Worm (Caenorhabditis elegans) whole organism, L3 larva: ENCODE measurements around the gene Y105C5B.25.

ENCODE experiments used
- R02D3.7 ChIP-seq: fragments of 150-350 bp; optimal IDR thresholded peaks from 2 replicates; lab custom pipeline; 2014; ENCODE audit warnings: missing biosample characterization, missing genetic modification characterization
- ZK546.5 ChIP-seq: sonication (generic microtip); optimal IDR thresholded peaks from 2 replicates; lab custom pipeline; 2017; ENCODE audit warnings: missing biosample characterization, missing genetic modification characterization
- aly-2 ChIP-seq: fragments of 150-350 bp; optimal IDR thresholded peaks from 2 replicates; lab custom pipeline; 2014; ENCODE audit warnings: missing biosample characterization, missing genetic modification characterization
- ama-1 ChIP-seq: fragments of 150-350 bp; optimal IDR thresholded peaks from 2 replicates; lab custom pipeline; 2018
- ceh-16 ChIP-seq: sonication (generic microtip); optimal IDR thresholded peaks from 2 replicates; lab custom pipeline; 2017; ENCODE audit warnings: missing biosample characterization, missing genetic modification characterization
- ceh-28 ChIP-seq: fragments of 150-350 bp; optimal IDR thresholded peaks from 2 replicates; lab custom pipeline; 2014; ENCODE audit warnings: missing biosample characterization, missing genetic modification reagents, missing genetic modification characterization
- ceh-82 ChIP-seq: fragments of 150-350 bp; optimal IDR thresholded peaks from 2 replicates; lab custom pipeline; 2014; ENCODE audit warnings: missing biosample characterization, missing genetic modification characterization
- ceh-9 ChIP-seq: sonication (generic microtip); optimal IDR thresholded peaks from 2 replicates; lab custom pipeline; 2018; ENCODE audit warnings: missing biosample characterization, missing genetic modification characterization
- daf-12 ChIP-seq: fragments of 150-350 bp; optimal IDR thresholded peaks from 2 replicates; lab custom pipeline; 2014; ENCODE audit warnings: missing biosample characterization, missing genetic modification reagents, missing genetic modification characterization
- egl-27 ChIP-seq: sonication (generic microtip); optimal IDR thresholded peaks from 4 replicates; lab custom pipeline; 2017; ENCODE audit warnings: missing biosample characterization, missing genetic modification reagents, missing genetic modification characterization
- egl-5 ChIP-seq: fragments of 150-350 bp; optimal IDR thresholded peaks from 2 replicates; lab custom pipeline; 2017; ENCODE audit warnings: missing biosample characterization, missing genetic modification reagents, missing genetic modification characterization, inconsistent platforms
- elt-1 ChIP-seq: fragments of 150-350 bp; optimal IDR thresholded peaks from 2 replicates; lab custom pipeline; 2014; ENCODE audit warnings: missing biosample characterization, missing genetic modification characterization
- elt-2 ChIP-seq: sonication (generic microtip); optimal IDR thresholded peaks from 2 replicates; lab custom pipeline; 2016; ENCODE audit warnings: missing genetic modification reagents, mild to moderate bottlenecking, missing genetic modification characterization, missing compliant biosample characterization
- elt-3 ChIP-seq, 3 experiments: fragments of 150-350 bp in 1 of 3; sonication (generic microtip) in 2 of 3; optimal IDR thresholded peaks; 2 replicates in 2 of 3; 4 replicates in 1 of 3; lab custom pipeline; 2014 to 2017; ENCODE audit warnings: missing biosample characterization in 3 of 3, missing genetic modification characterization in 3 of 3
- eor-1 ChIP-seq, 2 experiments: fragments of 150-350 bp; optimal IDR thresholded peaks; 2 replicates each; lab custom pipeline; 2014 to 2018; ENCODE audit warnings: missing biosample characterization in 2 of 2, missing genetic modification characterization in 2 of 2
- fkh-10 ChIP-seq: sonication (generic microtip); optimal IDR thresholded peaks from 2 replicates; lab custom pipeline; 2017; ENCODE audit warnings: missing biosample characterization, missing genetic modification reagents, missing genetic modification characterization
- fkh-2 ChIP-seq: fragments of 150-350 bp; optimal IDR thresholded peaks from 2 replicates; lab custom pipeline; 2014; ENCODE audit warnings: missing biosample characterization, missing genetic modification reagents, missing genetic modification characterization
- fos-1 ChIP-seq: fragments of 150-350 bp; optimal IDR thresholded peaks from 2 replicates; lab custom pipeline; 2014; ENCODE audit warnings: missing biosample characterization, missing genetic modification characterization
- hmg-11 ChIP-seq: sonication (generic microtip); optimal IDR thresholded peaks from 2 replicates; lab custom pipeline; 2016; ENCODE audit warnings: missing genetic modification characterization, missing compliant biosample characterization
- jun-1 ChIP-seq: fragments of 150-350 bp; optimal IDR thresholded peaks from 2 replicates; lab custom pipeline; 2014; ENCODE audit warnings: missing biosample characterization, missing genetic modification reagents, missing genetic modification characterization
- lin-15B ChIP-seq: fragments of 150-350 bp; optimal IDR thresholded peaks from 2 replicates; lab custom pipeline; 2014; ENCODE audit warnings: missing biosample characterization, missing genetic modification characterization
- lin-39 ChIP-seq: fragments of 150-350 bp; optimal IDR thresholded peaks from 2 replicates; lab custom pipeline; 2018; ENCODE audit warnings: missing biosample characterization, missing genetic modification reagents, missing genetic modification characterization
- lsy-12 ChIP-seq: sonication (generic microtip); optimal IDR thresholded peaks from 2 replicates; lab custom pipeline; 2016; ENCODE audit warnings: mild to moderate bottlenecking, missing genetic modification characterization, missing compliant biosample characterization
- mdl-1 ChIP-seq: fragments of 150-350 bp; optimal IDR thresholded peaks from 2 replicates; lab custom pipeline; 2014; ENCODE audit warnings: missing biosample characterization, missing genetic modification characterization
- mml-1 ChIP-seq: fragments of 150-350 bp; sonication (generic microtip); optimal IDR thresholded peaks from 3 replicates; lab custom pipeline; 2014; ENCODE audit warnings: missing biosample characterization, missing genetic modification characterization
- nfya-1 ChIP-seq: sonication (generic microtip); optimal IDR thresholded peaks from 2 replicates; lab custom pipeline; 2017; ENCODE audit warnings: missing genetic modification characterization, mild to moderate bottlenecking, missing compliant biosample characterization, antibody characterized with exemption, moderate library complexity; ENCODE audit not compliant: insufficient read depth
- nhr-11 ChIP-seq: fragments of 150-350 bp; optimal IDR thresholded peaks from 2 replicates; lab custom pipeline; 2014; ENCODE audit warnings: missing biosample characterization, missing genetic modification characterization
- nhr-12 ChIP-seq: fragments of 150-350 bp; optimal IDR thresholded peaks from 2 replicates; lab custom pipeline; 2014; ENCODE audit warnings: missing biosample characterization, missing genetic modification characterization
- nhr-23 ChIP-seq: fragments of 150-350 bp; optimal IDR thresholded peaks from 2 replicates; lab custom pipeline; 2014; ENCODE audit warnings: missing biosample characterization, missing genetic modification reagents, missing genetic modification characterization
- nhr-237 ChIP-seq: fragments of 150-350 bp; optimal IDR thresholded peaks from 2 replicates; lab custom pipeline; 2014; ENCODE audit warnings: missing biosample characterization, missing genetic modification characterization
- nhr-25 ChIP-seq: sonication (generic microtip); optimal IDR thresholded peaks from 2 replicates; lab custom pipeline; 2017; ENCODE audit warnings: missing biosample characterization, missing genetic modification characterization
- nhr-28 ChIP-seq: fragments of 150-350 bp; optimal IDR thresholded peaks from 2 replicates; lab custom pipeline; 2014; ENCODE audit warnings: missing biosample characterization, missing genetic modification characterization
- nhr-43 ChIP-seq: sonication (generic microtip); optimal IDR thresholded peaks from 2 replicates; lab custom pipeline; 2016; ENCODE audit warnings: mild to moderate bottlenecking, missing genetic modification characterization, missing compliant biosample characterization; ENCODE audit not compliant: poor library complexity, severe bottlenecking
- nhr-67 ChIP-seq: fragments of 150-350 bp; optimal IDR thresholded peaks from 2 replicates; lab custom pipeline; 2014; ENCODE audit warnings: missing biosample characterization, missing genetic modification characterization
- nhr-76 ChIP-seq: fragments of 150-350 bp; sonication (generic microtip); optimal IDR thresholded peaks from 5 replicates; lab custom pipeline; 2014; ENCODE audit warnings: missing biosample characterization, missing genetic modification characterization
- nhr-77 ChIP-seq: fragments of 150-350 bp; optimal IDR thresholded peaks from 2 replicates; lab custom pipeline; 2014; ENCODE audit warnings: missing biosample characterization, missing genetic modification characterization
- pha-4 ChIP-seq: fragments of 150-350 bp; optimal IDR thresholded peaks from 2 replicates; lab custom pipeline; 2014; ENCODE audit warnings: missing biosample characterization, missing genetic modification reagents, missing genetic modification characterization
- pqm-1 ChIP-seq: fragments of 150-350 bp; optimal IDR thresholded peaks from 2 replicates; lab custom pipeline; 2017; ENCODE audit warnings: missing biosample characterization, missing genetic modification characterization, inconsistent platforms
- sea-2 ChIP-seq: fragments of 150-350 bp; sonication (generic microtip); optimal IDR thresholded peaks from 4 replicates; lab custom pipeline; 2014; ENCODE audit warnings: missing biosample characterization, missing genetic modification reagents, missing genetic modification characterization
- skn-1 ChIP-seq: fragments of 150-350 bp; optimal IDR thresholded peaks from 2 replicates; lab custom pipeline; 2014; ENCODE audit warnings: missing biosample characterization, missing genetic modification characterization
- snpc-4 ChIP-seq: fragments of 150-350 bp; optimal IDR thresholded peaks from 2 replicates; lab custom pipeline; 2014; ENCODE audit warnings: missing biosample characterization, missing genetic modification characterization
- tbx-2 ChIP-seq: sonication (generic microtip); optimal IDR thresholded peaks from 2 replicates; lab custom pipeline; 2016; ENCODE audit warnings: mild to moderate bottlenecking, missing genetic modification characterization, missing compliant biosample characterization
- unc-39 ChIP-seq: sonication (generic microtip); optimal IDR thresholded peaks from 4 replicates; lab custom pipeline; 2017; ENCODE audit warnings: missing biosample characterization, missing genetic modification characterization
- unc-62 ChIP-seq: fragments of 150-350 bp; sonication (generic microtip); optimal IDR thresholded peaks from 4 replicates; lab custom pipeline; 2014; ENCODE audit warnings: missing biosample characterization, missing genetic modification reagents, missing genetic modification characterization
- zag-1 ChIP-seq: fragments of 150-350 bp; optimal IDR thresholded peaks from 2 replicates; lab custom pipeline; 2014; ENCODE audit warnings: missing biosample characterization, missing genetic modification characterization
- ztf-11 ChIP-seq: fragments of 150-350 bp; optimal IDR thresholded peaks from 2 replicates; lab custom pipeline; 2014; ENCODE audit warnings: missing biosample characterization, missing genetic modification characterization
- ztf-4 ChIP-seq: fragments of 150-350 bp; optimal IDR thresholded peaks from 2 replicates; lab custom pipeline; 2014; ENCODE audit warnings: missing biosample characterization, missing genetic modification characterization

The Y105C5B.25 gene

DNA sequence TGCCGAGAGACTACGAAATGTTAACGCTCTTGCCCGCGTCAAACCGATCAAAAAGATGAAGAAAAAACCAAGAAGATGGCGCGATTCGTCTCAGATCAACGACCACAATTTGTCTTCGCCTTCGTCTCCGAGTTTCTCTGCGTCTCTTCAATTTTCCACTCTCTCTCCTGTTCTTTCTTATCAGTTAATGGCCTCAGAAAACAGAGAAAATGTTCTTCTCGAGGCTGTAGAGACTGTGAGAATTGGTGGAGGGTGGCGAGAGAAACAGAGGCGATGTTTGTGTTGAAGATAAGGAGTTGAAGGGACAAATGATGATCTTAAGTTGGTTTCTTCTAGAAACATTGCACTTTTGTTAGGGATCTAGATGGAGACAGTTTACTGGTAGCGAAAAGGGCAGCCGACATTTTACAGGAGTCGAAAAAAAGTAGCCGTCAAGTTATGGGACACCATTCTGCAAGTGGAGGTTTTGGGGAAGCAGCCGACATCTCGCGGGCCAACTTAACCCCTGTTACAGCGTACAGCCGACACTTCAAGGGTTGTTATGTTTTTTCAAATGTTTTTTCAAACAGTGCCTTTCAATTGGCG, 34.0 kb upstream of the Y105C5B.25 start:
- TF ChIP-seq snpc-4 (tag; lab: Kevin White, UChicago) (peak; percentile 74), ztf-11 (tag; lab: Kevin White, UChicago) (no peak), daf-12 (tag; lab: Kevin White, UChicago) (no peak), fos-1 (tag; lab: Kevin White, UChicago) (no peak), R02D3.7 (peak; percentile 2), mdl-1 (peak; percentile 28), tbx-2 (tag; lab: Kevin White, UChicago) (no peak), ceh-16 (no peak), nhr-67 (no peak), eor-1 (tag; optimal IDR thresholded peaks at IDR 0.05; lab: Kevin White, UChicago) (no peak), fkh-10 (GFP tag; lab: Kevin White, UChicago) (no peak), pqm-1 (peak; percentile 92), skn-1 (no peak), nhr-28 (no peak), ztf-4 (tag; lab: Kevin White, UChicago) (no peak), ama-1 (no peak), lin-39 (tag; lab: Kevin White, UChicago) (no peak), nhr-76 (no peak), lin-15B (tag; lab: Kevin White, UChicago) (no peak), egl-5 (tag; lab: Kevin White, UChicago) (no peak), nhr-237 (tag; lab: Kevin White, UChicago) (no peak), sea-2 (GFP tag; lab: Kevin White, UChicago) (no peak), nhr-43 (peak; percentile 78), elt-3 (tag; optimal IDR thresholded peaks at IDR 0.05; lab: Kevin White, UChicago) (peak in 2 of 3 experiments; percentile 38 to 78), zag-1 (tag; lab: Kevin White, UChicago) (no peak), elt-1 (tag; lab: Kevin White, UChicago) (peak; percentile 31), elt-2 (tag; lab: Kevin White, UChicago) (peak; percentile 99), hmg-11 (tag; lab: Kevin White, UChicago) (no peak), ceh-82 (tag; lab: Kevin White, UChicago) (no peak), jun-1 (peak; percentile 87), egl-27 (tag; lab: Kevin White, UChicago) (peak; percentile 6), nhr-23 (tag; lab: Kevin White, UChicago) (peak; percentile 63), nhr-77 (no peak), unc-39 (tag; lab: Kevin White, UChicago) (no peak), ZK546.5 (no peak), mml-1 (tag; lab: Kevin White, UChicago) (no peak), pha-4 (tag; lab: Kevin White, UChicago) (peak; percentile 62), ceh-9 (tag; lab: Kevin White, UChicago) (no peak), nhr-25 (tag; lab: Kevin White, UChicago) (peak; percentile 64), fkh-2 (tag; lab: Kevin White, UChicago) (no peak), aly-2 (tag; lab: Kevin White, UChicago) (no peak), nhr-11 (tag; lab: Kevin White, UChicago) (no peak), ceh-28 (tag; lab: Kevin White, UChicago) (peak; percentile 63), unc-62 (peak; percentile 37), lsy-12 (tag; lab: Kevin White, UChicago) (no peak), nhr-12 (no peak), nfya-1 (tag; lab: Kevin White, UChicago) (peak; percentile 45)
